Fruit fly (Drosophila melanogaster): ENCODE measurements around the gene CG32278.

DNA sequence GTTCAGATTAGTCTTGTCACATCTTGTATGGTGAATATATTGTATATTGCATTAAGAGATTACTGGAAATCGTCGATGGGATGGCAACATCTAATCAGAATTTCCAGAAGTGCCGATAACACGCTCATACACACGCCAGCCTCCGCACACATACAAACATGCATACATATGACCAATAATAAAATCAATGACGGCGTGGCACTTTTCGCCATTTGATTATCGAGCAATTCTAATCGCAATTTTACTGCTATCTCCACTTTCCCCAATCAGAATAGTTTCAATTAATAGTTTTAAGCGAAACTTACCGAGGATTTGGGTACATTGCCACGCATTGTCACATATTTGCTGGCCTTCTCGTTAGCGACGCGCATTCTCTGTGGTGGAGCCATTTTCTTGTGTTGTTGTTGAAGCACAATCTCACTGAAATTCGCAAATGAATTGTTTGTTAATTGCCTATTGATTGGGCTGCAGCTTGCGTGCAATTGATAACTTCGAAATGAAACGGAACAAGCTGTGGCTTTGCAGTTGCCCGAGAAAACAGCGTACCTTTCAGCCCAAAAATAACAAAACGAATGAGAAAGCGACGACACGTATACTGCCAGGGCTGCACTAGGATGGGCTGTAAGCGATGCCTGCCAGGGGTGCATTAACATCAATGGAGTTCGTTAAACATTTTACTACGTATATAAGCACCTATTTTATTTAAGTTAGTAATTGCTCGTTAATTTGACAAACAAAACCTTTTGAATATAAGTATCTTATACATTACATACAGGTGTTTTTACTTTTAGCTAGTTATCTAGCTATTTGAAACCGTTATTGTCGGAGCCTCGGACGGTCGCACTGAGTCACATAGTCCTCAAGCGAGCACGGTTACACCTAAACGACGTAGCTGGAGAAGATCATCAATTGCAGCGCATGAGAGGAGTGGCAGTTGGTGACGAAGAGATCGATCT is 29.6 kb downstream of the CG32278 start, which contains the start of the genes CG32276 and gry:
- TF ChIP-seq CG7368 (GFP tag; optimal IDR thresholded peaks at IDR 0.05) (no peak), CG10631 (GFP tag; optimal IDR thresholded peaks at IDR 0.05) (no peak), CG6163 (GFP tag; IDR thresholded peaks at IDR 0.05) (peak; percentile 65), CG31627 (GFP tag; optimal IDR thresholded peaks at IDR 0.05) (peak; percentile 78), Ets96B (tag; optimal IDR thresholded peaks at IDR 0.05) (no peak), Hr39 (GFP tag; optimal IDR thresholded peaks at IDR 0.05) (peak; percentile 80), CG8319 (GFP tag; optimal IDR thresholded peaks at IDR 0.05) (peak; percentile 57), CG8632 (GFP tag; optimal IDR thresholded peaks at IDR 0.05) (no peak), svp (GFP tag) (peak; percentile 86)
